Fruit fly (Drosophila melanogaster) whole organism, larva: ENCODE results near the gene CG11353.

Experiments
- noc ChIP-seq: fragments of 200-800 bp; sonication (Bioruptor generic); optimal IDR thresholded peaks from 3 replicates; lab custom pipeline; 2019; ENCODE audit warnings: missing biosample characterization, mild to moderate bottlenecking, missing genetic modification characterization, moderate library complexity

CG11353 gene

DNA sequence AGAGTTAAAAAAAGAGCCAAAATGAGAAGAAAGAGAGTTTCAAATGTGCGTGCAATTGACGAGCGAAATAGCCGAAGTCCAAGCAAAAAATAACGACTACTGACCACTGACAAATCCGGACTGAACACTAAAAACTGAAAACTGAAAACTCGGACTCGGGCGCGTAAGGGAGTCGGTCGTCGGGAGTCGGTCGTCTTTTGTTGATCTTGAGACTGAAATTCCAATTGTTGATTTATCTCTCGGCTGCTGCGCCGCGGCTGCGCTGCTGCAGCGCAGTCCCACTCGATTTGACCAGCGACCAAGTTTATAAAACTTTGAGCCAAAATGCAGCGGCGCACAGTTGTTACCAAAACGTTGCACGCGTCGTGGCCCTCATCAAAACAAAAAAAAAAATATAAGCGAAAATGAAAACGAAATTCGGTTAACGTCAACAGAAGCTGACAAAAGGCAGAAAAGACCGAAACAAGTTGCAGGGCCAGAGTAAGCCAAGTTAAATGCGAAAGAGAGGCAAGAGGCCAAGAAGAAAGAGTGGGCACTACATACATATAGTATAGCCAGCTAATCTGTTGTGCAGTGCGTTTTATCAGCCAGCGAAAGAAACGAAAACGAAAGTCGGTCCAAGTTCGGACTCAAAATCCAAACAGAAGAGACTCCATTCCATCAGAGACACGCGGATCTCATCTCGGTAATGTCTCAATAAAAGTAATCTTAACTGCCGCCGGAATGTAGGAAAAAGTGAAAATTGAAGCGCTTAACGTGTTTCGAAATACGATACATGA is at the start of gene CG11353:
TSS of gene CG11353 (plus strand) at position 330 of the 779 bp plus-strand sequence.
- TF ChIP-seq noc = no peak

DNA sequence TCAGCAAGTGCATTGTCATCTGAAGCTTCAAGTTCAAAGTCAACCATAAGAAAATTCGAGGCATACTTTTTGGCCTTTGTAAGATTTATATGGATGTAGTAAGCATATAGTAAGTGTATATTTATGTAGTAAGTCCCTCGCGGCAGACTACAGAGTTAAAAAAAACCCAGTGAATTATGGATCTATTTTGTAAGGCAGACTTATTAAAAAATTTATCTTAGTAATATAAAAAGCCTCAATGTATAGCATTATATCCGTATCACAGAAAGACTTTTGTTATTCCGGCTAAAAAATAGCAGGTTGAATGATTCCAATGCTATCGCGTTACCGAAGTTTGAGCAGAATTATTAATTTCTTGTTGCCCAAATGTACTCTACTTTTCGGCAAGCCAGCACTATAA is 48.3 kb upstream of the CG11353 start:
- TF ChIP-seq noc = no peak

DNA sequence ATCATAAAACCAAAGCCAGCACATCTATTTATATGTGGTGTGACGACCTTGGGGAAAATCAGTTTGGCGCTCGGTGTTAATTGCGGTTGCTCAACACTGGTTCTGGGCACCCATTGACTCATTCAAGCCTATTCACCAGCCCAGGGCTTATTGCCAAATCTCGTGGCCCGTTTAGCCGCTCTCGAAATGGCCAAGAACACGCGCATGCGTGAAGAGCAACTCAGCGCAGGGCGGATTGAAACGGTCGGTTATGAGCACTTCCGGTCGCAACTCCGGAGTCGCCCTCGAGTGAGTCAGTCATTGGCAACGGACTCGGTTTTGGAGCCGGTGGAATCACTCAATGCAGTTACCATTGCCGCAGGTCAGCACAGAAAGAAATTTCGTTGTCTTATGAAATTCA is 43.5 kb upstream of the CG11353 start:
- no peak for TF ChIP-seq noc

DNA sequence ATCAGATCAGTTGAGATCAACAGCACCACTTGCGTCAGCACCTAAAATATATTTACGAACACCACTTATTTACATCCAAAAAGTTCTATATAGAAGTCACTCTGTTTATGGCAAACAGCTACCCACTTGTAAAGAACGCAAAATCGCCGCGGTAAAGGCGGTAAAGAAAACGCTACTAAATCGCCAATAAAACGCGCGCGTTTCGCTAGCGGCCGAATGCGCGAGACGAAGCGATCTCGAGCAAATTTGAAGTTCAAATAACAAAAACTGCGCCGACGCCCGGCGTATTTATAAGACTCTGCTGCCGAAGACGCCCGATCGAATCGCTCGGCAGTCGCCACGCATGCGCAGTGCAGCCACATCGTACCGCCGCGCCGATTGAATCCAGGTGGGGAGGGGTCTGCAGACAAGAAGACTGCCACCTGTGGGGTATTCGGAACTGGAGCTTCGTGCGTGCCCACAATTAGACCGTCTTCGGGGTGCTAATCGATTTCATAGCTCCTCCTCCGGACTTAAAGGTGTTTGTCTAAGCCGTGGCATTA is 42.2 kb upstream of the CG11353 start, which contains the start of gene CG13722:
TSS of gene CG13722 (minus strand) at position 262 of the 542 bp plus-strand sequence.
- no peak for TF ChIP-seq noc

DNA sequence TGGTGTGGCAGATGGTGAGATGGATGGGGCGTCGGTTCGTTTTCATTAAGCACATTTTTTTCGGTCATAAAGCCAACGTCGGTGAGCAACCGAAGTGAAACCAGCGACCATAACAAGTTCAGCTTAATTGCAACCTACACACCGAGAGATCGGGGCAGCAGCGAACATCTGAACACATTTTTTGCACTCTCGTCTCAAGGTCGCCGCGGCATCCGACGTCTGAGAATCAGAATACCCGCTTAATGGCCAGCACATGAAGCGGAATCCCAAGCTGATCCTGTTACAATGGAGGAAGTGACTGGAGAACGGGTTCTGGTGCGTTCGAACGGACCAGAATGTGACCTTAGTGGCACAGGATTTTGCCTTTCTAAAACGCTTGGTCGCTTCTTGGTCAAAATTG is 39.4 kb upstream of the CG11353 start:
- no peak for TF ChIP-seq noc

DNA sequence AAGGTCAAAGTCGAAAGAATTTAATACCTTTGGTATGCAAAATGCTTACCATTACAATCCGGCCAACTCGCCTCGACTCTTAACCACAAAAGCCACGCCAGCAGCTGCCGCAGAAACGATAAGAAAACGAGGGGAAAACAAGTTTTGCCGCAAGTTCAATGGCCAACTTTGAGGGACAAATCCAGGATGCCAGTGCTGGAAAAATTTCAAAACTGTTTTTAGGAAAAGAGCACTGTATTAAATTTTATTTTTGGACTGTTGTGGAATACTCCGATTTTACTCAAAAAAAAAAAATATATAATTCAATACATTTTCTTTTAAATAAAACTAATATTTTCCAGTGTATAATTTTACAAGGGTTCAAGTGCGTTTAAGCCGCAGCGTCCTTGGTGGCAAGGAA is 38.4 kb upstream of the CG11353 start:
- TF ChIP-seq noc = no peak

DNA sequence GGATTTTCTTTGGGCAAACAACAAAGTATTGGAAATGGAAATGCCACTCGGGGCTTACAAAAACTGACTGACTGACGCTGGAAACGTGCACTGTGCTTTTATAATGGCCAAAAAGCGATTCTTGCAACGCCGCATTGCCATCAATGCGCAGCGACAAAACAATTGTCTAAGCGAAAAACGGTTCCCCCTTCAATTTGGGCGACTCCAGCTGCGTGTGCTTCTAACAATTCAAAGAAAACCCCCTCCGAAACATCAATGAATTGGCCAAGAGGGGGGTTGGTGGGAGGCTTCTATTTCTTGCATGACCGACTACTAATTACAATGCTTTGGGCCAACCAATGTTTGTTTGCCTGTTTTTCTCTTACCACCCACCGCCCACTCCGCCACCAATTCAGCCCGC is 35.3 kb upstream of the CG11353 start, which contains the start of gene CG13721:
TSS of gene CG13721 (minus strand) at position 101 of the 400 bp plus-strand sequence.
- TF ChIP-seq noc = no peak

DNA sequence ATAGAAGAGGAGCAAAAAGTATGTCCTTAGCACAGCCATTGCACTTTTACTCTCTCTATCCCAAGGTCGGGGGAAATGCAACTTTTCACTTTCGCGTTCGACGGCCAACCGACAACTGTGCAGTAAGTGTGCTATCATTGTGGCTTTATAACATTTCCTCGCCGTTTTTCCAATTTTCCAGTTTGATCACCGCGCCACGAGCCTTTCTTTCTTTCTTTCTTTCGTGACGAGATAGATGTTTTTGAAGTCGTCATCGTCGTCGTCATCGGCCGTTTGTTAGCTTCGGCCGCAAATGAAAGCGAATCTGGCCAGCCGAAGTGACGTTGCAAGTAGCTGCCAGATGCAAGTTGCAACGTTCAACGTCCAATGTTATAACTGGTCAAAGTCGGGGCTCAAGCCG is 32.6 kb upstream of the CG11353 start, which contains the start of gene CG13720:
TSS of gene CG13720 (minus strand) at position 101 of the 400 bp plus-strand sequence.
- TF ChIP-seq noc = no peak

DNA sequence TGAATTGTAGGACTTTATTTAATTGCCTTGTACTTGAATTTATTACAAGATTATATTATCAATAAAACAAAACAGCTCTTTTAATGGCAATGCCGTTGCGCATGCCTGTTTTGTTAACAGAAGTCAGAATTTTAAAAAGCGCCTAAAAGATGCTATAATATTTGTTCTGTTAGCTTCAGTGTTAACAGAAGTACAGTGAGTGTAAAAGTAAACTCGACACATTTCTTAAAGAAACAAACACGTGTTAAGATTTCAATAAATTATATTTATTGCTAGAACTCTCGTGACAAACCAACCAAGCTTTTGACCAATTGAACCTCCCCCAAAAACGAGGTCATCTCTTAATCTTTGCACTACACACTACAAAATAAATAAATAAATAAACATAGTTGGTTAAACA is 31.6 kb upstream of the CG11353 start:
- no peak for TF ChIP-seq noc

DNA sequence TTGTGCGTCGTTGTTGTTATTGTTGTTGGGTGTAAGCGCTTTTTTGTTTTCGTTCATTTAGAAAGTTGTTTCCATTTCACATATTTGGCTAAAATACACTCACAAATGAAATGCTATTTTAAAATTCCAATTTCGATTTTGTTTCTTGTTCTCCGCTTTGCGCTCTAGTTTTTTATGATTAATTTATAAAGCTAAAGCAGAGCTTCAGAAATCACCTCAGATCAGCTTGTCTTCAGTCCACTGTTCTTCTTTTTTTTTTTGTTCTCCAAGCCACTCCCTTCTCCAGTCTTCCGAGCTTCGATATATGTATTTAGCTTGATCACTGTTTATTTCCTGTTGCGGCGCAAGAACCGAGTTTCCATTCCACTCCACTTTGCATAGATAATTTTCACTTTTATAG is 25.1 kb upstream of the CG11353 start:
- TF ChIP-seq noc = no peak

DNA sequence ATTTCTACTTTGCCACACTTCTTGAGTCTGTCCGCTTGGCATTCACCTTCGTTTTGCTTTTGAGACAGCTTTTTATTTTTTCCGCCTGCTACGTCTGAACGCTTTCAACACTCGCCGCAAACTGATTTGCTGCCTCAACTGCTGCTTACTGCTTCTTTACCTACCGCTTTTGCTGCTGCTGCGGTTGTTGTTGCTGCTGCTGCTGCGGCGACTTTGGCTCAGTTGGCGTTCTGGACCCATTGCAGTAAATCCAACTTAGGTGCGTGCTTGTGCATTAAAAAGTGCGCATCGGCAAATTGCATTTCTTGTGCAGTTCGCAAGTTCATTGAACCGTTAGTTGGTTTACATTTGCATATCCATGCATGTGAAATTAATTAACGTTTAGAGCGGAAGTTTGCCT is 24.7 kb upstream of the CG11353 start, which contains the start of gene NT1:
TSS of gene NT1 (minus strand) at position 127 of the 400 bp plus-strand sequence.
- no peak for TF ChIP-seq noc

DNA sequence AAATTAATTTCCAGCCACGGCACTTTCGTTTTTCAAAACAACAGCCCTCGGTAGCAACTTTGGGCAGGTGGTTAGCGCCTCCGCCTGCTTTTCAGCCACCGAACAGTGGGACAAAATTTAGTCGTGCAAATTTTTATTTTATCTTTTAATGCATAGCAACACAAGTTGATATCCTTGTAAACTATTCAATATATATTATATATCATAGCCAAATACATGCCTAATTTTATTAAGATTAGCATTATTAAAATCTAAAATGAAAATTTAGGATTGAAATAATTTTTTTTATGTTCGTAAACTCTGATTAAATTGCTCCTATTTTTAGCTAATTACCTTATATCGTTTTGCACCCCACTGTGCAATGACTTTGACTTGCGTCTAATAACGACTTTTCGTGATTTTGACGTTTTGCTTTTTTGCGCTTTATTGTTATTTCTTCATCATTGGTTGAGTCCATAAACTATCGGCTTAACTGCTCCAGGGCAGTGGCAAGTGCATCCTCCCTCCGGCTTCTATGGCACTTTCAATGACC is 24.0 kb upstream of the CG11353 start:
- no peak for TF ChIP-seq noc

DNA sequence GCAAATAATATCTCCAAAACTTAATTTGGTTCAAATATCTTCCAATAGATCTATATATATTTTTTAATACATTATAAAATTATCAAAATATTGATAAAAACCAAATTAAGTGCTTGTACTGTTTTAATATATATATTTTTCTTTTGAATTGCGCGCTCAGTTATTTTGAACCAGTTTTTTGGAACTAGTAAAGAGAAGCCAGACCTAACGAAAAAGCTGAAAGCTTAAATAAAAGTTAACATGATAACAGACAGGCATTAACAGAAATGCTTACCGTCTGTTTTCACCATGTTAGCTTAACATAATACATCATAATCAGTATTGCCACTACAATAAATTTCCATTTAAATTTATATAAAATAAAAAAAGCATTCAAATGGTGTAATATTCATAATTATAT is 22.7 kb upstream of the CG11353 start:
- TF ChIP-seq noc = no peak

DNA sequence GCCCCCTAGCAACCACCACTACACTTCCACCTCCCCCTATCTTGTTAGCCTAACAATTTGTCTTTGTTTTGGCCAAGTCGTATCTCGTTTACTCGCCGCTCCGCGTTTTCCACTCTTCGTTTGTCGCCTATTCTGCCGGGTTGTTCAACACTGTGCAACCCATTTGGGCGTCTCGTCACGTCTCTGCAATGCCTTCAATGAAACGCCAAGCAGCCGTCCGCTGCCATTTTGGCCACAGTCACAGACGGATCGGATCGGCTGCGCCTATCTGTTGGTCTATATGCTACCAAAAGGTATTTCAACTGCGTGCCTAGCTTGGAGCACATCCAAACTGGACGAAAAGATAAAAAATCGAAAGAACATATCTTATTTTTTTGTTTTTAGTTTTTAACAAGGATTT is 16.6 kb upstream of the CG11353 start:
- TF ChIP-seq noc = no peak

DNA sequence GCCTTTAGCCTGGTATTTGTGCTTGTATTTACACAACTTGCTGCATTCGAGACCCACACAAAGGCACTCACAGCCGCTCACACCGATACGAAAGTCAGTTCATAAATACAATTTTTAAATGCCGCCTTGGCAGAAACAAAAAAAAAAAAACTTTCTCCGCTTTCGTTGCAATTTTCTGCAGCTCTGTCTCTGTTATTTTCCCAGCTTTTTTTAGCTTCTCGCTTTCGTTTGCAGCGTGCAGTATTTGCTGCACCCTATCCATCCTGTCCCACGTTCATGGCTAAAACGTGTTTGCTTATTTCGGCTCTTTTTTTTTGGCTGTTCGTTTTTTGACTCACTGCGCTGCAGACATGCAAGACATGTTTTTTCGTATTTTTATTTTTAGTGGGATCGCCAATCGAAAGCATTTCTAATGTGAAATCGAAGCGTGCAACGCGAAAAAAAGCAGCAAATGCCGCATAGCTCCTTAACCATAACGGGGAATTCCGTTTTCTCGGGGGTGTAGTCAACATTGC is 13.5 kb upstream of the CG11353 start:
- TF ChIP-seq noc = no peak

DNA sequence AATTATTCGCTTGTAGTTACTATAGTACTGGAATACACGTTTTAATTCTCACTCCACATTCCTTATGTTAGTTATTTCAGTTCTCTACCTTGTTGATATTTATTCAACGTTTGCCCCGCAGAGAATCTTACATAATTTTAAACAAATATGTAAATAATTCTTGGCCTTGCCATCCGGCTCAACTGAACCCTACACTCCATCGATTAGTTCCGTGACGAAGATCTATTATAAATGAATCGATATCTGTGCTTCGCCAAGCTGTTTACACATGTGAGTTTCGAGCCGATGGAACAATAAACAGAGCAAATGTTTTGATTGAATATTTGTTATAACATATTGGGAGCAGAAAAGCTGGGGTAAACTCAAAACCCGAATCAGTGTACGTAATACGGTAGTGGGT is 11.2 kb upstream of the CG11353 start:
- no peak for TF ChIP-seq noc

DNA sequence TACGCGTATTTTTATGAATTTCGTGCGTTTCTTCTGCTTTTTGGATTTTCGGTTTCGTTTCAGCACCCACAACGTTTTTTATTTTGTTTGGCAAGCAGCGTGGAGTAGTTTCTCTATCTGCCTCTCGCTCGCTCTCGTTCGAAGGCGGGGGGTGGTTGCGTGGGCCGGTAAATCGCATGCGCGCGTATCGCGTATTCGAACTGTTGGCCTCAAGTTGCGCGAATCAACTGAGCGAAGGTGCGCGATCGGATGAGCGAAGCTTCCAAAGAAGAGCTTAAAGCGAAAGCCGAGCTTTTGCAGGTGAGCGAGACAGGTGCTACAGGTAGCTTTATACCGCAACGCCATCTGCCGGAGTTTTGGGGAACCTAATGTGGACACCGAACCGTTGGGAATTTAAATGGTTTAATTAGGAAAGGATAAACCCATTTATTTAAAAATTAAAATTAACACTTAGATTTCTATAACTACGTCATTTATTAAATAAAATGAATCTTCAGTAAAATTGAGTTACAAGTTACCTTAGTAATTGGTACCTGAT is 960 bp upstream of the CG11353 start, which contains the start of gene Tie:
TSS of gene Tie (minus strand) at position 205 of the 538 bp plus-strand sequence.
- TF ChIP-seq noc = no peak
